Worm (Caenorhabditis elegans) whole organism, mixed stage, embryonic: ENCODE results near the gene crn-5.

Experiments
- M03D4.4 ChIP-seq: sonication (generic microtip); optimal IDR thresholded peaks from 2 replicates; lab custom pipeline; 2017; ENCODE audit warnings: mild to moderate bottlenecking, missing genetic modification characterization, missing compliant biosample characterization
- bed-3 ChIP-seq: fragments of 200-800 bp; sonication (Bioruptor generic); optimal IDR thresholded peaks from 3 replicates; lab custom pipeline; 2018; ENCODE audit warnings: mild to moderate bottlenecking, missing genetic modification characterization, moderate library complexity, missing compliant biosample characterization
- blmp-1 ChIP-seq: fragments of 150-350 bp; optimal IDR thresholded peaks from 2 replicates; lab custom pipeline; 2014; ENCODE audit warnings: missing biosample characterization, missing genetic modification characterization
- ceh-39 ChIP-seq: fragments of 150-350 bp; optimal IDR thresholded peaks from 2 replicates; lab custom pipeline; 2014; ENCODE audit warnings: missing biosample characterization, missing genetic modification characterization
- ceh-43 ChIP-seq: fragments of 200-800 bp; sonication (Bioruptor generic); optimal IDR thresholded peaks from 2 replicates; lab custom pipeline; 2018; ENCODE audit warnings: mild to moderate bottlenecking, missing genetic modification characterization, moderate library complexity, missing compliant biosample characterization
- ceh-83 ChIP-seq: fragments of 200-800 bp; sonication (Bioruptor generic); optimal IDR thresholded peaks from 2 replicates; lab custom pipeline; 2018; ENCODE audit warnings: mild to moderate bottlenecking, missing genetic modification characterization, missing compliant biosample characterization
- cnd-1 ChIP-seq: fragments of 200-800 bp; sonication (Bioruptor generic); optimal IDR thresholded peaks from 2 replicates; lab custom pipeline; 2018; ENCODE audit warnings: mild to moderate bottlenecking, missing genetic modification characterization, missing compliant biosample characterization
- drap-1 ChIP-seq: fragments of 200-800 bp; sonication (Bioruptor generic); optimal IDR thresholded peaks from 3 replicates; lab custom pipeline; 2018; ENCODE audit warnings: mild to moderate bottlenecking, missing genetic modification characterization, missing compliant biosample characterization
- elt-1 ChIP-seq: sonication (generic microtip); optimal IDR thresholded peaks from 2 replicates; lab custom pipeline; 2017; ENCODE audit warnings: missing genetic modification characterization, mild to moderate bottlenecking, missing compliant biosample characterization, antibody characterized with exemption, moderate library complexity, borderline replicate concordance; ENCODE audit not compliant: insufficient read depth
- flh-1 ChIP-seq: fragments of 200-800 bp; sonication (Bioruptor generic); optimal IDR thresholded peaks from 2 replicates; lab custom pipeline; 2018; ENCODE audit warnings: mild to moderate bottlenecking, missing genetic modification characterization, moderate library complexity, missing compliant biosample characterization
- ham-2 ChIP-seq: fragments of 200-800 bp; sonication (Bioruptor generic); optimal IDR thresholded peaks from 2 replicates; lab custom pipeline; 2018; ENCODE audit warnings: mild to moderate bottlenecking, missing genetic modification characterization, missing compliant biosample characterization
- hlh-1 ChIP-seq: fragments of 150-350 bp; optimal IDR thresholded peaks from 2 replicates; lab custom pipeline; 2014; ENCODE audit warnings: missing biosample characterization, missing genetic modification reagents, missing genetic modification characterization
- lin-32 ChIP-seq: fragments of 200-800 bp; sonication (Bioruptor generic); optimal IDR thresholded peaks from 2 replicates; lab custom pipeline; 2018; ENCODE audit warnings: mild to moderate bottlenecking, missing genetic modification characterization, missing compliant biosample characterization
- lsy-2 ChIP-seq: fragments of 150-350 bp; optimal IDR thresholded peaks from 2 replicates; lab custom pipeline; 2014; ENCODE audit warnings: missing biosample characterization, missing genetic modification characterization
- mab-5 ChIP-seq: fragments of 150-350 bp; optimal IDR thresholded peaks from 2 replicates; lab custom pipeline; 2014; ENCODE audit warnings: missing biosample characterization, missing genetic modification characterization
- mep-1 ChIP-seq: fragments of 150-350 bp; optimal IDR thresholded peaks from 2 replicates; lab custom pipeline; 2017; ENCODE audit warnings: missing biosample characterization, missing genetic modification reagents, missing genetic modification characterization, inconsistent platforms
- mls-2 ChIP-seq: sonication (generic microtip); optimal IDR thresholded peaks from 2 replicates; lab custom pipeline; 2016; ENCODE audit warnings: mild to moderate bottlenecking, missing genetic modification characterization, moderate library complexity, missing compliant biosample characterization
- nhr-12 ChIP-seq: fragments of 150-350 bp; optimal IDR thresholded peaks from 2 replicates; lab custom pipeline; 2014; ENCODE audit warnings: missing biosample characterization, missing genetic modification characterization
- nhr-2 ChIP-seq: fragments of 150-350 bp; optimal IDR thresholded peaks from 2 replicates; lab custom pipeline; 2014; ENCODE audit warnings: missing biosample characterization, missing genetic modification characterization
- nhr-237 ChIP-seq: fragments of 150-350 bp; optimal IDR thresholded peaks from 2 replicates; lab custom pipeline; 2014; ENCODE audit warnings: missing biosample characterization, missing genetic modification characterization
- nhr-28 ChIP-seq: fragments of 150-350 bp; optimal IDR thresholded peaks from 2 replicates; lab custom pipeline; 2014; ENCODE audit warnings: missing biosample characterization, missing genetic modification characterization
- nhr-76 ChIP-seq: sonication (generic microtip); optimal IDR thresholded peaks from 2 replicates; lab custom pipeline; 2017; ENCODE audit warnings: missing biosample characterization, missing genetic modification characterization
- pha-4 ChIP-seq: fragments of 150-350 bp; optimal IDR thresholded peaks from 2 replicates; lab custom pipeline; 2018; ENCODE audit warnings: missing biosample characterization, missing genetic modification reagents, missing genetic modification characterization
- sem-2 ChIP-seq: fragments of 200-800 bp; sonication (Bioruptor generic); optimal IDR thresholded peaks from 2 replicates; lab custom pipeline; 2018; ENCODE audit warnings: mild to moderate bottlenecking, missing genetic modification characterization, missing compliant biosample characterization
- snpc-4 ChIP-seq: fragments of 150-350 bp; optimal IDR thresholded peaks from 2 replicates; lab custom pipeline; 2014; ENCODE audit warnings: missing biosample characterization, missing genetic modification characterization
- sptf-1 ChIP-seq: sonication (generic microtip); optimal IDR thresholded peaks from 2 replicates; lab custom pipeline; 2017; ENCODE audit warnings: mild to moderate bottlenecking, missing genetic modification characterization, moderate library complexity, missing compliant biosample characterization
- tbx-8 ChIP-seq: fragments of 200-800 bp; sonication (Bioruptor generic); optimal IDR thresholded peaks from 2 replicates; lab custom pipeline; 2018; ENCODE audit warnings: mild to moderate bottlenecking, missing genetic modification characterization, moderate library complexity, missing compliant biosample characterization
- unc-120 ChIP-seq: sonication (generic microtip); optimal IDR thresholded peaks from 2 replicates; lab custom pipeline; 2017; ENCODE audit warnings: missing genetic modification characterization, missing compliant biosample characterization; ENCODE audit not compliant: poor library complexity, severe bottlenecking
- unc-39 ChIP-seq: fragments of 150-350 bp; optimal IDR thresholded peaks from 2 replicates; lab custom pipeline; 2014; ENCODE audit warnings: missing biosample characterization, missing genetic modification characterization
- unc-62 ChIP-seq: fragments of 150-350 bp; optimal IDR thresholded peaks from 2 replicates; lab custom pipeline; 2014; ENCODE audit warnings: missing biosample characterization, missing genetic modification reagents, missing genetic modification characterization
- zip-8 ChIP-seq: fragments of 150-350 bp; optimal IDR thresholded peaks from 2 replicates; lab custom pipeline; 2014; ENCODE audit warnings: missing biosample characterization, missing genetic modification characterization
- ztf-11 ChIP-seq: fragments of 150-350 bp; optimal IDR thresholded peaks from 2 replicates; lab custom pipeline; 2014; ENCODE audit warnings: missing biosample characterization, missing genetic modification characterization

The crn-5 gene

ce11 chrII:10580833-10581232, 11.7 kb upstream of the crn-5 start, which contains the start of gene dap-3:
Gene dap-3 (plus strand): TSS chrII:10581133.
- no peak for TF ChIP-seq mab-5

- no peak for TF ChIP-seq tbx-8 (GFP tag; lab: Kevin White, UChicago)
- no peak for TF ChIP-seq M03D4.4 (tag; lab: Kevin White, UChicago)
- TF ChIP-seq ceh-83 (GFP tag; lab: Kevin White, UChicago), result no peak
- no peak for TF ChIP-seq drap-1
- no peak for TF ChIP-seq ztf-11
- no peak for TF ChIP-seq nhr-76 (tag; lab: Kevin White, UChicago)
- TF ChIP-seq elt-1 (tag; lab: Kevin White, UChicago), result no peak
- TF ChIP-seq cnd-1 (tag; lab: Kevin White, UChicago), result no peak
- no peak for TF ChIP-seq unc-62
- TF ChIP-seq nhr-28 (tag; lab: Kevin White, UChicago), result no peak
- TF ChIP-seq nhr-12 (tag; lab: Kevin White, UChicago), result no peak
- no peak for TF ChIP-seq ceh-43 (GFP tag; lab: Kevin White, UChicago)
- TF ChIP-seq blmp-1 (tag; lab: Kevin White, UChicago), result no peak
- no peak for TF ChIP-seq mep-1
- TF ChIP-seq lsy-2 (tag; lab: Kevin White, UChicago), result no peak
- no peak for TF ChIP-seq hlh-1 (tag; lab: Kevin White, UChicago)
- TF ChIP-seq ham-2, result no peak
- TF ChIP-seq flh-1 (GFP tag; lab: Kevin White, UChicago), result no peak
- no peak for TF ChIP-seq nhr-2
- TF ChIP-seq sem-2 (GFP tag; lab: Kevin White, UChicago), result no peak
Observed at ce11 chrII:10582318-10582717, 10.2 kb upstream of the crn-5 start, which contains the start of gene mrps-22. Gene mrps-22 (plus strand): TSS chrII:10582618.

ce11 chrII:10584036-10584435, 8.5 kb upstream of the crn-5 start, which contains the start of gene algn-9:
Gene algn-9 (plus strand): TSS chrII:10584336.
- TF ChIP-seq ham-2 (no peak), M03D4.4 (tag; lab: Kevin White, UChicago) (no peak), snpc-4 (tag; lab: Kevin White, UChicago) (no peak), unc-120 (tag; lab: Kevin White, UChicago) (no peak), sptf-1 (tag; lab: Kevin White, UChicago) (no peak), bed-3 (no peak), pha-4 (tag; lab: Kevin White, UChicago) (no peak), nhr-28 (tag; lab: Kevin White, UChicago) (no peak), ceh-43 (GFP tag; lab: Kevin White, UChicago) (no peak), zip-8 (tag; lab: Kevin White, UChicago) (no peak), ceh-39 (tag; lab: Kevin White, UChicago) (no peak), sem-2 (GFP tag; lab: Kevin White, UChicago) (no peak), drap-1 (no peak), blmp-1 (tag; lab: Kevin White, UChicago) (no peak), nhr-2 (no peak), lin-32 (no peak), unc-39 (tag; lab: Kevin White, UChicago) (no peak), lsy-2 (tag; lab: Kevin White, UChicago) (no peak), mls-2 (no peak), nhr-237 (tag; lab: Kevin White, UChicago) (no peak)

- TF ChIP-seq ceh-83 (GFP tag; lab: Kevin White, UChicago) (no peak), M03D4.4 (tag; lab: Kevin White, UChicago) (no peak), sem-2 (GFP tag; lab: Kevin White, UChicago) (no peak), ztf-11 (no peak), mab-5 (no peak), zip-8 (tag; lab: Kevin White, UChicago) (no peak), tbx-8 (GFP tag; lab: Kevin White, UChicago) (no peak), cnd-1 (tag; lab: Kevin White, UChicago) (no peak), snpc-4 (tag; lab: Kevin White, UChicago) (no peak), lsy-2 (tag; lab: Kevin White, UChicago) (no peak), unc-39 (tag; lab: Kevin White, UChicago) (no peak), nhr-76 (tag; lab: Kevin White, UChicago) (no peak)
Observed at ce11 chrII:10587742-10588141, 4.8 kb upstream of the crn-5 start, which contains the start of gene crn-3. Gene crn-3 (plus strand): TSS chrII:10588042.
